Worm (Caenorhabditis elegans) whole organism, late embryonic: ENCODE results near the gene sec-61.A.
A peak's percentile ranks its signal among the peaks of the same experiment; 100 is the strongest.
"Not testable (repeated sequence)": the region's sequence is repeated elsewhere in the genome, so short reads cannot be mapped to it uniquely, and the experiment has no call there.

Experiments
- C38D4.7 ChIP-seq: fragments of 200-800 bp; sonication (Bioruptor generic); optimal IDR thresholded peaks from 2 replicates; lab custom pipeline; 2018; ENCODE audit warnings: mild to moderate bottlenecking, missing genetic modification characterization, moderate library complexity, missing compliant biosample characterization
- K09A11.1 ChIP-seq: sonication (generic microtip); optimal IDR thresholded peaks from 2 replicates; lab custom pipeline; 2017; ENCODE audit warnings: antibody characterized with exemption, mild to moderate bottlenecking, missing genetic modification characterization, missing compliant biosample characterization; ENCODE audit not compliant: insufficient read depth
- T23F11.4 ChIP-seq: fragments of 200-800 bp; sonication (Bioruptor generic); optimal IDR thresholded peaks from 2 replicates; lab custom pipeline; 2018; ENCODE audit warnings: mild to moderate bottlenecking, missing genetic modification characterization, missing compliant biosample characterization
- ahr-1 ChIP-seq: sonication (generic microtip); optimal IDR thresholded peaks from 2 replicates; lab custom pipeline; 2016; ENCODE audit warnings: missing genetic modification characterization, missing compliant biosample characterization
- ama-1 ChIP-seq: fragments of 150-350 bp; optimal IDR thresholded peaks from 2 replicates; lab custom pipeline; 2014
- ceh-14 ChIP-seq: sonication (generic microtip); optimal IDR thresholded peaks from 2 replicates; lab custom pipeline; 2016; ENCODE audit warnings: missing genotype, missing genetic modification characterization, missing compliant biosample characterization
- ceh-19 ChIP-seq: fragments of 200-800 bp; sonication (Bioruptor generic); optimal IDR thresholded peaks from 2 replicates; lab custom pipeline; 2018; ENCODE audit warnings: mild to moderate bottlenecking, missing genetic modification characterization, missing compliant biosample characterization
- ceh-2 ChIP-seq: sonication (generic microtip); optimal IDR thresholded peaks from 2 replicates; lab custom pipeline; 2016; ENCODE audit warnings: missing genotype, missing genetic modification characterization, missing compliant biosample characterization
- ceh-24 ChIP-seq: sonication (generic microtip); optimal IDR thresholded peaks from 2 replicates; lab custom pipeline; 2016; ENCODE audit warnings: mild to moderate bottlenecking, missing genetic modification characterization, missing compliant biosample characterization
- ceh-30 ChIP-seq: fragments of 150-350 bp; optimal IDR thresholded peaks from 2 replicates; lab custom pipeline; 2014; ENCODE audit warnings: missing biosample characterization, missing genetic modification characterization
- ceh-34 ChIP-seq: sonication (generic microtip); optimal IDR thresholded peaks from 2 replicates; lab custom pipeline; 2016; ENCODE audit warnings: mild to moderate bottlenecking, missing genetic modification characterization, missing compliant biosample characterization
- ceh-45 ChIP-seq: fragments of 200-800 bp; sonication (Bioruptor generic); IDR thresholded peaks from 2 replicates; pipeline ENCODE4 v1.3.6; 2022; ENCODE audit warnings: missing genetic modification reagents, missing genetic modification characterization, missing compliant biosample characterization
- ceh-48 ChIP-seq: sonication (generic microtip); optimal IDR thresholded peaks from 2 replicates; lab custom pipeline; 2016; ENCODE audit warnings: missing genetic modification characterization, inconsistent platforms, missing compliant biosample characterization
- ceh-6 ChIP-seq: fragments of 200-800 bp; sonication (Bioruptor generic); optimal IDR thresholded peaks from 2 replicates; lab custom pipeline; 2018; ENCODE audit warnings: mild to moderate bottlenecking, missing genetic modification characterization, missing compliant biosample characterization
- che-1 ChIP-seq: sonication (generic microtip); optimal IDR thresholded peaks from 2 replicates; lab custom pipeline; 2016; ENCODE audit warnings: mild to moderate bottlenecking, missing genetic modification characterization, missing compliant biosample characterization
- elt-4 ChIP-seq: sonication (generic microtip); optimal IDR thresholded peaks from 2 replicates; lab custom pipeline; 2016; ENCODE audit warnings: missing genetic modification characterization, missing compliant biosample characterization
- ets-4 ChIP-seq: sonication (generic microtip); optimal IDR thresholded peaks from 2 replicates; lab custom pipeline; 2016; ENCODE audit warnings: missing genetic modification characterization, missing compliant biosample characterization
- eyg-1 ChIP-seq: sonication (generic microtip); optimal IDR thresholded peaks from 2 replicates; lab custom pipeline; 2016; ENCODE audit warnings: missing genotype, missing genetic modification characterization, missing compliant biosample characterization
- fkh-10 ChIP-seq: fragments of 150-350 bp; optimal IDR thresholded peaks from 2 replicates; lab custom pipeline; 2014; ENCODE audit warnings: missing biosample characterization, missing genetic modification reagents, missing genetic modification characterization
- hlh-15 ChIP-seq: sonication (generic microtip); optimal IDR thresholded peaks from 2 replicates; lab custom pipeline; 2016; ENCODE audit warnings: missing genetic modification characterization, missing compliant biosample characterization
- hlh-30 ChIP-seq: sonication (generic microtip); optimal IDR thresholded peaks from 2 replicates; lab custom pipeline; 2017; ENCODE audit warnings: antibody characterized with exemption, missing genetic modification characterization, missing compliant biosample characterization; ENCODE audit not compliant: insufficient read depth
- hlh-8 ChIP-seq: sonication (generic microtip); optimal IDR thresholded peaks from 2 replicates; lab custom pipeline; 2016; ENCODE audit warnings: missing genotype, missing genetic modification characterization, missing compliant biosample characterization
- lim-6 ChIP-seq: sonication (generic microtip); optimal IDR thresholded peaks from 2 replicates; lab custom pipeline; 2016; ENCODE audit warnings: missing genetic modification characterization, missing compliant biosample characterization
- lin-11 ChIP-seq: fragments of 200-800 bp; sonication (Bioruptor generic); optimal IDR thresholded peaks from 2 replicates; lab custom pipeline; 2018; ENCODE audit warnings: mild to moderate bottlenecking, missing genetic modification characterization, missing compliant biosample characterization
- madf-2 ChIP-seq: sonication (generic microtip); optimal IDR thresholded peaks from 2 replicates; lab custom pipeline; 2017; ENCODE audit warnings: missing genetic modification characterization, missing compliant biosample characterization
- nfya-1 ChIP-seq: sonication (generic microtip); optimal IDR thresholded peaks from 2 replicates; lab custom pipeline; 2017; ENCODE audit warnings: missing genetic modification characterization, mild to moderate bottlenecking, missing compliant biosample characterization, antibody characterized with exemption, moderate library complexity
- nhr-11 ChIP-seq: fragments of 150-350 bp; optimal IDR thresholded peaks from 2 replicates; lab custom pipeline; 2014; ENCODE audit warnings: missing biosample characterization, missing genetic modification characterization
- nhr-232 ChIP-seq: sonication (generic microtip); optimal IDR thresholded peaks from 2 replicates; lab custom pipeline; 2016; ENCODE audit warnings: missing genetic modification characterization, missing compliant biosample characterization
- npax-4 ChIP-seq: sonication (generic microtip); optimal IDR thresholded peaks from 2 replicates; lab custom pipeline; 2016; ENCODE audit warnings: missing genetic modification characterization, missing compliant biosample characterization
- pag-3 ChIP-seq: sonication (generic microtip); optimal IDR thresholded peaks from 2 replicates; lab custom pipeline; 2016; ENCODE audit warnings: missing compliant biosample characterization, missing genetic modification characterization, borderline replicate concordance
- pat-9 ChIP-seq: fragments of 200-800 bp; sonication (Bioruptor generic); optimal IDR thresholded peaks from 2 replicates; lab custom pipeline; 2018; ENCODE audit warnings: mild to moderate bottlenecking, missing genetic modification characterization, moderate library complexity, missing compliant biosample characterization
- ref-2 ChIP-seq: sonication (generic microtip); optimal IDR thresholded peaks from 2 replicates; lab custom pipeline; 2016; ENCODE audit warnings: missing genetic modification characterization, missing compliant biosample characterization
- rnt-1 ChIP-seq: sonication (generic microtip); optimal IDR thresholded peaks from 2 replicates; lab custom pipeline; 2016; ENCODE audit warnings: missing genetic modification characterization, missing compliant biosample characterization
- sdc-2 ChIP-seq: sonication (generic microtip); optimal IDR thresholded peaks from 2 replicates; lab custom pipeline; 2016; ENCODE audit warnings: missing genotype, missing genetic modification characterization, missing compliant biosample characterization
- syd-9 ChIP-seq: sonication (generic microtip); optimal IDR thresholded peaks from 2 replicates; lab custom pipeline; 2016; ENCODE audit warnings: mild to moderate bottlenecking, missing genetic modification characterization, moderate library complexity, missing compliant biosample characterization
- ttx-3 ChIP-seq: sonication (generic microtip); optimal IDR thresholded peaks from 2 replicates; lab custom pipeline; 2016; ENCODE audit warnings: missing genetic modification reagents, missing genetic modification characterization, missing compliant biosample characterization
- unc-3 ChIP-seq, 2 experiments: fragments of 200-800 bp in 1 of 2; sonication (Bioruptor generic) in 1 of 2; sonication (generic microtip) in 1 of 2; conservative IDR thresholded peaks in 1 of 2; optimal IDR thresholded peaks in 1 of 2; 2 replicates each; pipeline versions ENCODE4 v1.3.6 to Lab custom; 2016 to 2022; ENCODE audit warnings: missing compliant biosample characterization in 2 of 2, missing genetic modification characterization in 2 of 2, missing genetic modification reagents in 1 of 2
- unc-42 ChIP-seq: sonication (generic microtip); optimal IDR thresholded peaks from 2 replicates; lab custom pipeline; 2016; ENCODE audit warnings: missing genotype, missing genetic modification characterization, missing compliant biosample characterization
- unc-55 ChIP-seq: sonication (generic microtip); optimal IDR thresholded peaks from 2 replicates; lab custom pipeline; 2017; ENCODE audit warnings: missing biosample characterization, missing genetic modification reagents, missing genetic modification characterization
- unc-86 ChIP-seq: sonication (generic microtip); optimal IDR thresholded peaks from 2 replicates; lab custom pipeline; 2016; ENCODE audit warnings: missing genetic modification characterization, missing compliant biosample characterization
- zip-5 ChIP-seq: sonication (generic microtip); optimal IDR thresholded peaks from 2 replicates; lab custom pipeline; 2016; ENCODE audit warnings: missing genetic modification characterization, missing compliant biosample characterization
- ztf-16 ChIP-seq: sonication (generic microtip); optimal IDR thresholded peaks from 2 replicates; lab custom pipeline; 2017; ENCODE audit warnings: missing genetic modification characterization, missing compliant biosample characterization

Gene sec-61.A

DNA sequence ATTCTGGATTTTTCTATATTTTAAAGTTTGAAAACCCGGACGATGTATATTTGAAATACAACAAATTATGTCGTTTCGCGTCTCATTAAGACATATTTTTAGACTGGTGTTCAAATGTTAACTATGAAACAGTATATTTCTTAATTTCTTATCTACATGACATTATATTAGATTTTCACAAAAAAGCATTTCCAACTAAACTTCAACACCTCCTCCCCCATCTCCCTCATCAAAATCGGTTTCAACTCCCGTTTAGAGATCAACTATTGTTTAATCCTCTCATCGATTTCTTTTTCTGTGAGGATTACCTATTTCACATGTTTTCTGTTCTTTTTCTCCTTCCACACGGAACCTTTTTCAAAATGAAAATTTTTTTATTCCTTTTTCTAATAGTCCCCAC is 37.1 kb upstream of the sec-61.A start, which contains the start of gene Y57G11C.38:
TSS of gene Y57G11C.38 (plus strand) at position 301 of the 400 bp plus-strand sequence.
- TF ChIP-seq unc-42 (no peak), fkh-10 (GFP tag; lab: Kevin White, UChicago) (no peak)

DNA sequence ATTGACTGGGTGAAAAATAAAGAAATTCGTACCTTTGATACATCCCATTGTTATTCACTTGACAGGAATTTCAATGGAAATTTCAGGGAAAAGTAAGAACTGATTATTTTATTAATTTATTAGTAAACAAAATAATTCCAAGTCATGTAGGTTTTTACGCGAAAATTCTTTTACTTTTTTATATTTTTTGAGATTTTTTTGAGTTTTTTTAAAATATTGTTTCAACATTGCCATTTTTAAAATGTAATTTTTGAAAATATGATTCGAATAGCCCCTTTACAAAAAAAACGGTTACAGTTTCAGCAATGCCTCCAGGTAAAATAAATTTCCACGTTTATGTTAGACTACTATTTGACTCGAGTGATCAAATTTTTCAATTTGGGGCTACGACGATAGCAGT is 36.6 kb upstream of the sec-61.A start, which contains the start of gene Y57G11C.23:
TSS of gene Y57G11C.23 (minus strand) at position 101 of the 400 bp plus-strand sequence.
- TF ChIP-seq nfya-1 (tag; lab: Kevin White, UChicago) (no peak), syd-9 (no peak), ztf-16 (tag; lab: Kevin White, UChicago) (no peak), ets-4 (no peak), npax-4 (tag; lab: Kevin White, UChicago) (no peak), madf-2 (no peak), unc-86 (tag; lab: Kevin White, UChicago) (no peak), unc-42 (no peak), ama-1 (no peak), ceh-45 (GFP tag; lab: Robert Waterston, UW) (no peak), zip-5 (tag; lab: Kevin White, UChicago) (no peak), unc-55 (no peak), hlh-15 (tag; lab: Kevin White, UChicago) (no peak), C38D4.7 (GFP tag; lab: Kevin White, UChicago) (no peak), lin-11 (tag; lab: Kevin White, UChicago) (no peak), pat-9 (tag; lab: Kevin White, UChicago) (no peak), rnt-1 (tag; lab: Kevin White, UChicago) (no peak)

DNA sequence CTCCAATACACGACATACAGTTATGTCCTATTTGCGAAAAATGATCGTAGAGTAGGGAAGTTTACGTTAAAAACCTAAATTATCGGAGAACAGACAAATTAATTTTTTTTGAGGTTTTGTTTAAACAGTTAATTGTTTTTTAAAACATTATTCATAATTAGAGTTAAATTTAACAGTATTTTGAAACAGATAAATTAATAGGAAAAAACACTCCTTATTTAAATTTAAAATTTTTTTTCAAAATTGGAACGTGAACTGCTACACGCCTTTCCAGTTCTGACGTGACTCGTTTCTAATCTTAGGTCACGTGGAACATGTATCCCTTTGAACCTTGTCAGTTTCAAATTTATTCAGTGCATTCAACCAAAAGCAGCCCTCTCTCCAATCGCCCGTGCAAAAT is 28.6 kb upstream of the sec-61.A start, which contains the start of gene Y57G11C.52:
TSS of gene Y57G11C.52 (plus strand) at position 301 of the 400 bp plus-strand sequence.
- no peak for TF ChIP-seq ahr-1 (tag; lab: Kevin White, UChicago)
- no peak for TF ChIP-seq nhr-11 (tag; lab: Kevin White, UChicago)
- TF ChIP-seq ceh-14 (tag; lab: Kevin White, UChicago), result no peak
- no peak for TF ChIP-seq unc-3 (GFP tag; conservative IDR thresholded peaks at IDR 0.05; lab: Robert Waterston, UW)
- no peak for TF ChIP-seq unc-3 (tag; optimal IDR thresholded peaks at IDR 0.05; lab: Kevin White, UChicago)
- no peak for TF ChIP-seq ref-2
- no peak for TF ChIP-seq zip-5 (tag; lab: Kevin White, UChicago)
- TF ChIP-seq, all 69 proteins: peak for 0

DNA sequence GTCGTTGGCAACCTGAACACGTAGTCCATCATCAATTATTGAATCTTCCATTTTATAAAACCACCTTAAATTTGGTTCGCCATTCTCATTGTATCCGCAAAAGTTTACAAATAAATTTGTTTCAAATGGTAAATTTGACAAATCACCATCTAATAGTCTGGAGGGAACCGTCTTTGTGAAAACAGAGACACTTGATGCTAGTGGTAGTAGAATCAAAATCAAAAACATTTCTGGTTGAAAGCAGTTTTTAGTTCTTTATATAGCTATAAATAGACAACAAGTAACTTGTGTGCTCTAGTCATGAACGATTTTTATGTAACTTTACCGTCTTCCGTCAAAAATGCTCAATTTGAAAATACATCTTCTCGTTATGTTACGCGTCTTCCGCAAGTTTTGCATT is 18.0 kb upstream of the sec-61.A start, which contains the start of gene Y57G11C.20:
TSS of gene Y57G11C.20 (plus strand) at position 301 of the 400 bp plus-strand sequence.
- TF ChIP-seq ceh-45 (GFP tag; lab: Robert Waterston, UW); ahr-1 (tag; lab: Kevin White, UChicago); ceh-48 (tag; lab: Kevin White, UChicago): not testable (repeated sequence)

DNA sequence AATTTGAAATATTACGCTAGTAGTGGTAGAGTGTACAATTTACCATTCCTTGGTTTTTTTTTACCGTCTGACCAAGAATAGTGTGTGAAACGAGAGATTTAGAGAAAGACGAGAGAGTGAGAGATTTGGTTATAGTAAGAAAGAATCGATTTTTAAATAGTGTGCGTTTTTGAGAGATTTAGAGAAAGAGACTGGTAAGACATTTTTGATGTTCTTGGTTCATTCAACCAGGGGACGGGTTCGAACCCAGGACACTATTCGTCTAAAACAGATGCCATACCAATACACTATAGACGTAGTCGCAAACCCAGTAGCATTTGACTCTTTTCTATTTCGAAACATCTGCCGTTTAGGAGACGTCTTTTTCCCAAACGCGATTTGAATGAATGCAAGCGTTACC is 13.0 kb upstream of the sec-61.A start:
- TF ChIP-seq ceh-30 (tag; lab: Kevin White, UChicago), result no peak
- TF ChIP-seq eyg-1, result no peak
- TF ChIP-seq rnt-1 (tag; lab: Kevin White, UChicago), result peak; percentile 60
- TF ChIP-seq ceh-24 (tag; lab: Kevin White, UChicago), result no peak
- peak; percentile 55 for TF ChIP-seq ceh-2
- TF ChIP-seq ets-4, result no peak
- peak; percentile 76 for TF ChIP-seq ceh-6 (GFP tag; lab: Kevin White, UChicago)
- peak; percentile 68 for TF ChIP-seq T23F11.4 (GFP tag; lab: Kevin White, UChicago)
- peak; percentile 65 for TF ChIP-seq hlh-8 (tag; lab: Kevin White, UChicago)
- TF ChIP-seq unc-86 (tag; lab: Kevin White, UChicago), result peak; percentile 69
- peak; percentile 22 for TF ChIP-seq K09A11.1 (tag; lab: Kevin White, UChicago)
- no peak for TF ChIP-seq lim-6 (tag; lab: Kevin White, UChicago)
- TF ChIP-seq elt-4 (tag; lab: Kevin White, UChicago), result no peak
- TF ChIP-seq ceh-34 (tag; lab: Kevin White, UChicago), result peak; percentile 48
- TF ChIP-seq ttx-3 (tag; lab: Kevin White, UChicago), result peak; percentile 56
- TF ChIP-seq ahr-1 (tag; lab: Kevin White, UChicago), result peak; percentile 29
- peak; percentile 40 for TF ChIP-seq zip-5 (tag; lab: Kevin White, UChicago)
- TF ChIP-seq pag-3 (tag; lab: Kevin White, UChicago), result no peak
- peak; percentile 67 for TF ChIP-seq ceh-14 (tag; lab: Kevin White, UChicago)
- TF ChIP-seq pat-9 (tag; lab: Kevin White, UChicago), result peak; percentile 79
- peak; percentile 61 for TF ChIP-seq nhr-232 (tag; lab: Kevin White, UChicago)
- peak; percentile 41 for TF ChIP-seq sdc-2 (tag; lab: Kevin White, UChicago)
- peak; percentile 78 for TF ChIP-seq ceh-19 (GFP tag; lab: Kevin White, UChicago)
- peak; percentile 14 for TF ChIP-seq hlh-30 (tag; lab: Kevin White, UChicago)
- TF ChIP-seq ceh-45 (GFP tag; lab: Robert Waterston, UW), result peak; percentile 75
- peak; percentile 80 for TF ChIP-seq che-1 (tag; lab: Kevin White, UChicago)
- TF ChIP-seq hlh-15 (tag; lab: Kevin White, UChicago), result peak; percentile 30
